Worm (Caenorhabditis elegans): ENCODE measurements around the gene abhd-3.1.

- TF ChIP-seq W03F9.2 (tag; optimal IDR thresholded peaks at IDR 0.05) (no peak), dao-5 (tag; optimal IDR thresholded peaks at IDR 0.05) (no peak)
Measured at ce11 chrV:19998203-19998836, 43.0 kb downstream of the abhd-3.1 start.

Measured in whole organism, L4/young adult.